Fruit fly (Drosophila melanogaster): ENCODE results near the gene CG6296.

dm6 chr3R:27023117-27023516 lies 17.8 kb upstream of the CG6296 start, which contains the start of gene CG6277:
- TF ChIP-seq Hr38 (GFP tag; optimal IDR thresholded peaks at IDR 0.05) (no peak), Sox102F (GFP tag; optimal IDR thresholded peaks at IDR 0.05) (no peak), achi (GFP tag; optimal IDR thresholded peaks at IDR 0.05) (no peak), CG6163 (GFP tag; IDR thresholded peaks at IDR 0.05) (no peak), Eip93F (GFP tag; optimal IDR thresholded peaks at IDR 0.05) (no peak), CG10631 (GFP tag; optimal IDR thresholded peaks at IDR 0.05) (no peak), CG3032 (tag; optimal IDR thresholded peaks at IDR 0.05) (no peak)

Data from whole organism, prepupa.